Fruit fly (Drosophila melanogaster) whole organism, embryonic: ENCODE measurements around the gene mRpL39.

Source experiments
- ATbp ChIP-seq: fragments of 200-800 bp; sonication (Bioruptor generic); optimal IDR thresholded peaks from 2 replicates; lab custom pipeline; 2017; ENCODE audit warnings: missing biosample characterization, mild to moderate bottlenecking, missing genetic modification characterization, missing genetic modification reagents
- Adf1 ChIP-seq: fragments of 200-800 bp; sonication (Bioruptor generic); IDR thresholded peaks from 2 replicates; pipeline ENCODE4 v1.3.6; 2022; ENCODE audit warnings: missing biosample characterization, missing genetic modification characterization
- Atf-2 ChIP-seq: fragments of 200-800 bp; sonication (Bioruptor generic); optimal IDR thresholded peaks from 2 replicates; lab custom pipeline; 2016; ENCODE audit warnings: missing biosample characterization, missing genetic modification characterization
- Awh ChIP-seq: fragments of 200-800 bp; sonication (Bioruptor generic); IDR thresholded peaks from 2 replicates; pipeline ENCODE4, ENCODE4 v1.3.6; 2022; ENCODE audit warnings: missing biosample characterization, missing genetic modification characterization
- B-H2 ChIP-seq: fragments of 200-800 bp; sonication (Bioruptor generic); optimal IDR thresholded peaks from 2 replicates; lab custom pipeline; 2018; ENCODE audit warnings: missing biosample characterization, mild to moderate bottlenecking, missing genetic modification characterization
- Bgb ChIP-seq: fragments of 200-800 bp; sonication (Bioruptor generic); IDR thresholded peaks from 2 replicates; pipeline ENCODE4 v1.3.6; 2022; ENCODE audit warnings: missing biosample characterization, missing genetic modification characterization; ENCODE audit not compliant: partially characterized antibody
- CG11456 ChIP-seq: fragments of 200-800 bp; sonication (Bioruptor generic); IDR thresholded peaks from 3 replicates; pipeline ENCODE4 v1.3.6; 2022; ENCODE audit warnings: missing biosample characterization, missing genetic modification characterization
- CG12659 ChIP-seq: fragments of 200-800 bp; sonication (Bioruptor generic); optimal IDR thresholded peaks from 3 replicates; lab custom pipeline; 2017; ENCODE audit warnings: mild to moderate bottlenecking, missing biosample characterization, missing genetic modification reagents, missing genetic modification characterization
- CG13123 ChIP-seq: fragments of 200-800 bp; sonication (Bioruptor generic); optimal IDR thresholded peaks from 2 replicates; lab custom pipeline; 2016; ENCODE audit warnings: missing biosample characterization, missing genetic modification characterization
- CG13296 ChIP-seq: fragments of 200-800 bp; sonication (Bioruptor generic); optimal IDR thresholded peaks from 3 replicates; lab custom pipeline; 2018; ENCODE audit warnings: missing biosample characterization, mild to moderate bottlenecking, missing genetic modification characterization
- CG15601 ChIP-seq: fragments of 200-800 bp; sonication (Bioruptor generic); optimal IDR thresholded peaks from 3 replicates; lab custom pipeline; 2019; ENCODE audit warnings: missing biosample characterization, mild to moderate bottlenecking, missing genetic modification characterization, moderate library complexity
- CG15696 ChIP-seq: fragments of 200-800 bp; sonication (Bioruptor generic); optimal IDR thresholded peaks from 2 replicates; lab custom pipeline; 2019; ENCODE audit warnings: missing biosample characterization, mild to moderate bottlenecking, missing genetic modification characterization, moderate library complexity
- CG1603 ChIP-seq: fragments of 200-800 bp; sonication (Bioruptor generic); optimal IDR thresholded peaks from 2 replicates; lab custom pipeline; 2019; ENCODE audit warnings: missing biosample characterization, mild to moderate bottlenecking, missing genetic modification characterization, moderate library complexity
- CG18764 ChIP-seq: fragments of 200-800 bp; sonication (Bioruptor generic); optimal IDR thresholded peaks from 3 replicates; lab custom pipeline; 2016; ENCODE audit warnings: missing biosample characterization, missing genetic modification characterization
- CG2678 ChIP-seq: fragments of 200-800 bp; sonication (Bioruptor generic); optimal IDR thresholded peaks from 3 replicates; lab custom pipeline; 2019; ENCODE audit warnings: missing biosample characterization, mild to moderate bottlenecking, missing genetic modification characterization, moderate library complexity
- CG3281 ChIP-seq: fragments of 200-800 bp; sonication (Bioruptor generic); optimal IDR thresholded peaks from 3 replicates; lab custom pipeline; 2017; ENCODE audit warnings: missing biosample characterization, mild to moderate bottlenecking, missing genetic modification characterization
- CG3407 ChIP-seq: fragments of 200-800 bp; sonication (Bioruptor generic); optimal IDR thresholded peaks from 2 replicates; lab custom pipeline; 2018; ENCODE audit warnings: missing biosample characterization, mild to moderate bottlenecking, missing genetic modification characterization
- CG4820 ChIP-seq: fragments of 200-800 bp; sonication (Bioruptor generic); optimal IDR thresholded peaks from 3 replicates; lab custom pipeline; 2016; ENCODE audit warnings: missing biosample characterization, missing genetic modification characterization
- CG5953 ChIP-seq: fragments of 200-800 bp; sonication (Bioruptor generic); IDR thresholded peaks from 2 replicates; pipeline ENCODE4 v1.3.6; 2022; ENCODE audit warnings: missing biosample characterization, missing genetic modification characterization
- CG6254 ChIP-seq: fragments of 200-800 bp; sonication (Bioruptor generic); optimal IDR thresholded peaks from 3 replicates; lab custom pipeline; 2017; ENCODE audit warnings: mild to moderate bottlenecking, missing biosample characterization, missing genetic modification reagents, missing genetic modification characterization
- CG8924 ChIP-seq: fragments of 200-800 bp; optimal IDR thresholded peaks from 3 replicates; lab custom pipeline; 2019; ENCODE audit warnings: missing biosample characterization, mild to moderate bottlenecking, missing genetic modification characterization, moderate library complexity
- CTCF ChIP-seq: fragments of 200-800 bp; sonication (Bioruptor generic); optimal IDR thresholded peaks from 2 replicates; lab custom pipeline; 2017; ENCODE audit warnings: missing biosample characterization, mild to moderate bottlenecking, missing genetic modification characterization, moderate library complexity
- Dek ChIP-seq: fragments of 200-800 bp; sonication (Bioruptor generic); optimal IDR thresholded peaks from 3 replicates; lab custom pipeline; 2019; ENCODE audit warnings: missing biosample characterization, mild to moderate bottlenecking, missing genetic modification characterization, moderate library complexity
- HHEX ChIP-seq: fragments of 200-800 bp; sonication (Bioruptor generic); optimal IDR thresholded peaks from 3 replicates; lab custom pipeline; 2017; ENCODE audit warnings: missing biosample characterization, mild to moderate bottlenecking, missing genetic modification characterization, missing genetic modification reagents
- HmgZ ChIP-seq: fragments of 200-800 bp; sonication (Bioruptor generic); optimal IDR thresholded peaks from 2 replicates; lab custom pipeline; 2018; ENCODE audit warnings: missing biosample characterization, mild to moderate bottlenecking, missing genetic modification characterization
- Meics ChIP-seq: fragments of 200-800 bp; sonication (Bioruptor generic); optimal IDR thresholded peaks from 2 replicates; lab custom pipeline; 2017; ENCODE audit warnings: missing biosample characterization, mild to moderate bottlenecking, missing genetic modification characterization
- Nf-YC ChIP-seq: fragments of 200-800 bp; optimal IDR thresholded peaks from 3 replicates; lab custom pipeline; 2019; ENCODE audit warnings: missing biosample characterization, mild to moderate bottlenecking, missing genetic modification characterization, moderate library complexity
- PHDP ChIP-seq: fragments of 200-800 bp; sonication (Bioruptor generic); optimal IDR thresholded peaks from 3 replicates; lab custom pipeline; 2018; ENCODE audit warnings: missing biosample characterization, mild to moderate bottlenecking, missing genetic modification characterization, moderate library complexity
- Spps ChIP-seq: fragments of 200-800 bp; sonication (Bioruptor generic); optimal IDR thresholded peaks from 2 replicates; lab custom pipeline; 2018; ENCODE audit warnings: missing biosample characterization, mild to moderate bottlenecking, missing genetic modification characterization
- bbx ChIP-seq: fragments of 200-800 bp; sonication (Bioruptor generic); IDR thresholded peaks from 2 replicates; pipeline ENCODE4 v1.3.6; 2022; ENCODE audit warnings: missing biosample characterization, missing genetic modification characterization; ENCODE audit not compliant: partially characterized antibody
- en ChIP-seq: fragments of 200-800 bp; sonication (Bioruptor generic); optimal IDR thresholded peaks from 2 replicates; lab custom pipeline; 2016; ENCODE audit warnings: missing biosample characterization, missing genetic modification characterization
- esg ChIP-seq: fragments of 200-800 bp; sonication (Bioruptor generic); conservative IDR thresholded peaks from 2 replicates; pipeline ENCODE4 v1.3.6; 2022; ENCODE audit warnings: missing biosample characterization, missing genetic modification characterization
- exex ChIP-seq: fragments of 200-800 bp; sonication (Bioruptor generic); optimal IDR thresholded peaks from 4 replicates; lab custom pipeline; 2018; ENCODE audit warnings: missing biosample characterization, mild to moderate bottlenecking, missing genetic modification characterization, moderate library complexity
- fd64A ChIP-seq: fragments of 200-800 bp; sonication (Bioruptor generic); optimal IDR thresholded peaks from 3 replicates; lab custom pipeline; 2018; ENCODE audit warnings: missing biosample characterization, mild to moderate bottlenecking, missing genetic modification characterization
- gcm2 ChIP-seq: fragments of 200-800 bp; sonication (Bioruptor generic); optimal IDR thresholded peaks from 2 replicates; lab custom pipeline; 2016; ENCODE audit warnings: missing biosample characterization, missing genetic modification characterization
- gem ChIP-seq: fragments of 200-800 bp; sonication (Bioruptor generic); optimal IDR thresholded peaks from 2 replicates; lab custom pipeline; 2019; ENCODE audit warnings: missing biosample characterization, mild to moderate bottlenecking, missing genetic modification characterization, moderate library complexity
- inv ChIP-seq: fragments of 200-800 bp; sonication (Bioruptor generic); IDR thresholded peaks from 2 replicates; pipeline ENCODE4 v1.3.6; 2022; ENCODE audit warnings: missing biosample characterization, missing genetic modification characterization; ENCODE audit not compliant: partially characterized antibody
- jing ChIP-seq: fragments of 200-800 bp; sonication (Bioruptor generic); optimal IDR thresholded peaks from 2 replicates; lab custom pipeline; 2018; ENCODE audit warnings: missing biosample characterization, mild to moderate bottlenecking, missing genetic modification characterization
- kni ChIP-seq: fragments of 200-800 bp; sonication (Bioruptor generic); optimal IDR thresholded peaks from 3 replicates; lab custom pipeline; 2017; ENCODE audit warnings: mild to moderate bottlenecking, missing biosample characterization, missing genetic modification reagents, missing genetic modification characterization
- repo ChIP-seq: fragments of 200-800 bp; sonication (Bioruptor generic); optimal IDR thresholded peaks from 2 replicates; lab custom pipeline; 2016; ENCODE audit warnings: missing biosample characterization, missing genetic modification characterization
- row ChIP-seq: fragments of 200-800 bp; sonication (Bioruptor generic); IDR thresholded peaks from 3 replicates; pipeline ENCODE4 v1.3.6; 2022; ENCODE audit warnings: missing biosample characterization, missing genetic modification characterization
- sens-2 ChIP-seq: fragments of 200-800 bp; sonication (Bioruptor generic); IDR thresholded peaks from 2 replicates; pipeline ENCODE4 v1.3.6; 2022; ENCODE audit warnings: missing biosample characterization, missing genetic modification characterization
- sug ChIP-seq: fragments of 200-800 bp; optimal IDR thresholded peaks from 2 replicates; lab custom pipeline; 2019; ENCODE audit warnings: missing biosample characterization, mild to moderate bottlenecking, missing genetic modification characterization, moderate library complexity
- tll ChIP-seq, 2 experiments: fragments of 200-800 bp in 1 of 2; fragments of >200 bp in 1 of 2; sonication (Bioruptor generic) in 1 of 2; optimal IDR thresholded peaks; 2 replicates each; lab custom pipeline; 2017 to 2019; ENCODE audit warnings: missing biosample characterization in 2 of 2, missing genetic modification characterization in 2 of 2, mild to moderate bottlenecking in 1 of 2, moderate library complexity in 1 of 2
- unc-4 ChIP-seq: fragments of 200-800 bp; sonication (Bioruptor generic); IDR thresholded peaks from 2 replicates; pipeline ENCODE4 v1.3.6; 2022; ENCODE audit warnings: missing biosample characterization, missing genetic modification characterization; ENCODE audit not compliant: partially characterized antibody

The mRpL39 gene

DNA sequence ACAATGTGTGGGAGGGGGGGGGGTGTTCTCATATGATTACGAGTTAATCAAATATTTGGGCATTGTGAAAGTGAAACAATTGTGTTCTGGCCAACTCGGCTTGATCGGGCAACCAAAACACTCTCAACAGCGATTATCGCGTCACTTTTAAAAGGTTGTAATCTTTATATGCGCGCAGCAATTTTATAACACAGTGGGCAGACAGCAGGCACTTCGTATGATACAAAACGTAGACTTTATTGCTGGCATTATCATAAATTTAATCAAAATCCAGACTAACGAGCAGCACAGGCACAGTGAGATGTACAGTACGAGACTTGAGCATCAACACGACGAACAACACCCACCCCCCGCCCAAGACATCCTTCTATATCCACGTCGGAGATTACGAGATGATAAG is 6.7 kb downstream of the mRpL39 start (continued):
- TF ChIP-seq unc-4 (no peak), fd64A (GFP tag; lab: Kevin White, UChicago) (peak; percentile 16), sens-2 (GFP tag; lab: Robert Waterston, UW) (no peak), CG2678 (tag; lab: Kevin White, UChicago) (peak; percentile 46), kni (GFP tag; lab: Kevin White, UChicago) (no peak), gcm2 (GFP tag; lab: Kevin White, UChicago) (no peak), Bgb (GFP tag; lab: Robert Waterston, UW) (no peak), CG15696 (tag; lab: Kevin White, UChicago) (no peak), Meics (peak; percentile 20), gem (tag; lab: Kevin White, UChicago) (no peak), CG8924 (tag; lab: Kevin White, UChicago) (no peak), CG1603 (no peak), B-H2 (GFP tag; lab: Kevin White, UChicago) (peak; percentile 6), bbx (no peak), CG13296 (GFP tag; lab: Kevin White, UChicago) (peak; percentile 59), tll (GFP tag; optimal IDR thresholded peaks at IDR 0.05; lab: Kevin White, UChicago) (no peak), HmgZ (tag; lab: Kevin White, UChicago) (peak; percentile 20), row (GFP tag; lab: Robert Waterston, UW) (no peak), CG3281 (GFP tag; lab: Kevin White, UChicago) (peak; percentile 24), Spps (tag; lab: Kevin White, UChicago) (no peak), repo (GFP tag; lab: Kevin White, UChicago) (no peak), HHEX (GFP tag; lab: Kevin White, UChicago) (no peak), ATbp (peak; percentile 0), CTCF (no peak), exex (tag; lab: Kevin White, UChicago) (peak; percentile 6), CG18764 (no peak), Dek (tag; lab: Kevin White, UChicago) (no peak), PHDP (tag; lab: Kevin White, UChicago) (peak; percentile 34), Adf1 (GFP tag; lab: Robert Waterston, UW) (no peak), Nf-YC (no peak), Atf-2 (no peak), CG4820 (GFP tag; lab: Kevin White, UChicago) (no peak), CG12659 (GFP tag; lab: Kevin White, UChicago) (no peak), Awh (GFP tag; lab: Robert Waterston, UW) (no peak), CG5953 (GFP tag; lab: Robert Waterston, UW) (no peak), CG13123 (GFP tag; lab: Kevin White, UChicago) (no peak), esg (GFP tag; lab: Robert Waterston, UW) (no peak), CG6254 (GFP tag; lab: Kevin White, UChicago) (no peak), CG3407 (GFP tag; lab: Kevin White, UChicago) (no peak), en (GFP tag; lab: Kevin White, UChicago) (no peak), CG15601 (tag; lab: Kevin White, UChicago) (no peak), sug (tag; lab: Kevin White, UChicago) (peak; percentile 35), inv (no peak), jing (GFP tag; lab: Kevin White, UChicago) (no peak), CG11456 (GFP tag; lab: Robert Waterston, UW) (no peak)
